Fruit fly (Drosophila melanogaster) whole organism, pupa: ENCODE results near the gene Cpr64Ab.

Source experiments
- CG10348 ChIP-seq: fragments of 200-800 bp; sonication (Bioruptor generic); IDR thresholded peaks from 2 replicates; pipeline ENCODE4 v1.3.6; 2022; ENCODE audit warnings: missing biosample characterization, missing genetic modification characterization
- CG12605 ChIP-seq: fragments of 200-800 bp; sonication (Bioruptor generic); IDR thresholded peaks from 2 replicates; pipeline ENCODE4 v1.3.6; 2022; ENCODE audit warnings: missing biosample characterization, missing genetic modification characterization
- CG13204 ChIP-seq: fragments of 200-800 bp; sonication (Bioruptor generic); optimal IDR thresholded peaks from 2 replicates; lab custom pipeline; 2018; ENCODE audit warnings: missing biosample characterization, mild to moderate bottlenecking, missing genetic modification characterization, moderate library complexity
- CG14655 ChIP-seq: fragments of 200-800 bp; sonication (Bioruptor generic); optimal IDR thresholded peaks from 3 replicates; lab custom pipeline; 2017; ENCODE audit warnings: mild to moderate bottlenecking, missing biosample characterization, missing genetic modification reagents, missing genetic modification characterization
- CG15710 ChIP-seq: fragments of 200-800 bp; sonication (Bioruptor generic); optimal IDR thresholded peaks from 2 replicates; lab custom pipeline; 2018; ENCODE audit warnings: missing biosample characterization, mild to moderate bottlenecking, missing genetic modification characterization, moderate library complexity
- CG17806 ChIP-seq: fragments of 200-800 bp; sonication (Bioruptor generic); optimal IDR thresholded peaks from 2 replicates; lab custom pipeline; 2018; ENCODE audit warnings: missing biosample characterization, mild to moderate bottlenecking, missing genetic modification characterization, moderate library complexity
- CG32121 ChIP-seq: fragments of 200-800 bp; sonication (Bioruptor generic); IDR thresholded peaks from 2 replicates; pipeline ENCODE4 v1.3.6; 2022; ENCODE audit warnings: missing biosample characterization, missing genetic modification characterization
- CG34367 ChIP-seq: fragments of 200-800 bp; sonication (Bioruptor generic); optimal IDR thresholded peaks from 2 replicates; lab custom pipeline; 2018; ENCODE audit warnings: missing biosample characterization, mild to moderate bottlenecking, missing genetic modification characterization
- CG4496 ChIP-seq: fragments of 200-800 bp; sonication (Bioruptor generic); IDR thresholded peaks from 3 replicates; pipeline ENCODE4 v1.3.6; 2022; ENCODE audit warnings: missing biosample characterization, missing genetic modification characterization
- CG8159 ChIP-seq: fragments of 200-800 bp; sonication (Bioruptor generic); optimal IDR thresholded peaks from 3 replicates; lab custom pipeline; 2018; ENCODE audit warnings: missing biosample characterization, mild to moderate bottlenecking, missing genetic modification characterization, moderate library complexity
- CG8301 ChIP-seq: fragments of 200-800 bp; sonication (Bioruptor generic); optimal IDR thresholded peaks from 2 replicates; lab custom pipeline; 2018; ENCODE audit warnings: missing biosample characterization, mild to moderate bottlenecking, missing genetic modification characterization
- CG9948 ChIP-seq: fragments of 200-800 bp; sonication (Bioruptor generic); optimal IDR thresholded peaks from 2 replicates; lab custom pipeline; 2018; ENCODE audit warnings: missing biosample characterization, mild to moderate bottlenecking, missing genetic modification characterization, moderate library complexity
- D1 ChIP-seq: fragments of 200-800 bp; sonication (Bioruptor generic); optimal IDR thresholded peaks from 2 replicates; lab custom pipeline; 2018; ENCODE audit warnings: missing biosample characterization, mild to moderate bottlenecking, missing genetic modification characterization, moderate library complexity
- EcR ChIP-seq: fragments of 200-800 bp; sonication (Bioruptor generic); optimal IDR thresholded peaks from 3 replicates; lab custom pipeline; 2019; ENCODE audit warnings: missing biosample characterization, missing genetic modification characterization, mild to moderate bottlenecking, moderate library complexity, missing genetic modification reagents
- Ets98B ChIP-seq: fragments of 200-800 bp; sonication (Bioruptor generic); IDR thresholded peaks from 2 replicates; pipeline ENCODE4 v1.3.6; 2022; ENCODE audit warnings: missing biosample characterization, missing genetic modification characterization
- Pif1A ChIP-seq: fragments of 200-800 bp; sonication (Bioruptor generic); optimal IDR thresholded peaks from 3 replicates; lab custom pipeline; 2016; ENCODE audit warnings: missing biosample characterization, missing genetic modification characterization
- Pif1B ChIP-seq: fragments of 200-800 bp; sonication (Bioruptor generic); optimal IDR thresholded peaks from 3 replicates; lab custom pipeline; 2016; ENCODE audit warnings: missing biosample characterization, missing genetic modification characterization
- Snoo ChIP-seq: fragments of 200-800 bp; sonication (Bioruptor generic); optimal IDR thresholded peaks from 3 replicates; lab custom pipeline; 2017; ENCODE audit warnings: missing biosample characterization, mild to moderate bottlenecking, missing genetic modification characterization, inconsistent platforms
- fd96Ca ChIP-seq: fragments of 200-800 bp; sonication (Bioruptor generic); IDR thresholded peaks from 3 replicates; pipeline ENCODE4 v1.3.6; 2022; ENCODE audit warnings: missing biosample characterization, missing genetic modification characterization
- gl ChIP-seq: fragments of 200-800 bp; sonication (Bioruptor generic); optimal IDR thresholded peaks from 2 replicates; lab custom pipeline; 2018; ENCODE audit warnings: missing biosample characterization, mild to moderate bottlenecking, missing genetic modification characterization
- rn ChIP-seq: fragments of 200-800 bp; sonication (Bioruptor generic); IDR thresholded peaks from 2 replicates; pipeline ENCODE4 v1.3.6; 2022; ENCODE audit warnings: missing biosample characterization, missing genetic modification characterization

The Cpr64Ab gene

dm6 chr3L:4209731-4210130 lies 1.6 kb downstream of the Cpr64Ab start:
- TF ChIP-seq CG4496 (GFP tag; lab: Robert Waterston, UW), result peak; percentile 83
- no peak for TF ChIP-seq CG10348 (GFP tag; lab: Robert Waterston, UW)
- peak; percentile 45 for TF ChIP-seq CG8301 (tag; lab: Kevin White, UChicago)
- peak; percentile 4 for TF ChIP-seq CG9948
- no peak for TF ChIP-seq EcR (GFP tag; lab: Kevin White, UChicago)
- peak; percentile 88 for TF ChIP-seq CG32121 (GFP tag; lab: Robert Waterston, UW)
- peak; percentile 79 for TF ChIP-seq Ets98B (GFP tag; lab: Robert Waterston, UW)
- peak; percentile 61 for TF ChIP-seq fd96Ca (GFP tag; lab: Robert Waterston, UW)

dm6 chr3L:4209078-4209477 lies 2.3 kb downstream of the Cpr64Ab start, which contains the start of gene Cpr64Aa:
TSS of gene Cpr64Aa (minus strand) at chr3L:4209178.
- no peak for TF ChIP-seq CG4496 (GFP tag; lab: Robert Waterston, UW)
- TF ChIP-seq CG34367 (tag; lab: Kevin White, UChicago), result no peak
- TF ChIP-seq Pif1B (GFP tag; lab: Kevin White, UChicago), result no peak
- TF ChIP-seq CG32121 (GFP tag; lab: Robert Waterston, UW), result no peak
- TF ChIP-seq gl, result no peak
- TF ChIP-seq Pif1A (GFP tag; lab: Kevin White, UChicago), result no peak
- TF ChIP-seq CG15710 (tag; lab: Kevin White, UChicago), result no peak
- TF ChIP-seq CG8301 (tag; lab: Kevin White, UChicago), result no peak
- no peak for TF ChIP-seq CG9948
- no peak for TF ChIP-seq CG14655 (GFP tag; lab: Kevin White, UChicago)
- TF ChIP-seq, all 21 proteins: peak for 0

- TF ChIP-seq Ets98B (GFP tag; lab: Robert Waterston, UW), result no peak
- TF ChIP-seq rn (GFP tag; lab: Robert Waterston, UW), result no peak
- TF ChIP-seq CG15710 (tag; lab: Kevin White, UChicago), result no peak
- TF ChIP-seq CG4496 (GFP tag; lab: Robert Waterston, UW), result no peak
- no peak for TF ChIP-seq CG17806 (tag; lab: Kevin White, UChicago)
- no peak for TF ChIP-seq CG9948
- no peak for TF ChIP-seq D1 (tag; lab: Kevin White, UChicago)
- TF ChIP-seq EcR (GFP tag; lab: Kevin White, UChicago), result no peak
- no peak for TF ChIP-seq CG34367 (tag; lab: Kevin White, UChicago)
- no peak for TF ChIP-seq CG12605 (GFP tag; lab: Robert Waterston, UW)
- TF ChIP-seq CG13204 (GFP tag; lab: Kevin White, UChicago), result no peak
- no peak for TF ChIP-seq CG8301 (tag; lab: Kevin White, UChicago)
- no peak for TF ChIP-seq Pif1A (GFP tag; lab: Kevin White, UChicago)
- TF ChIP-seq CG14655 (GFP tag; lab: Kevin White, UChicago), result no peak
- TF ChIP-seq fd96Ca (GFP tag; lab: Robert Waterston, UW), result no peak
- TF ChIP-seq Snoo (tag; lab: Kevin White, UChicago), result no peak
- no peak for TF ChIP-seq Pif1B (GFP tag; lab: Kevin White, UChicago)
- TF ChIP-seq CG8159, result no peak
Measured at dm6 chr3L:4204867-4205266, 6.5 kb downstream of the Cpr64Ab start.

dm6 chr3L:4204239-4204638 lies 7.1 kb downstream of the Cpr64Ab start, which contains the start of gene CG15005:
TSS of gene CG15005 (minus strand) at chr3L:4204339.
- TF ChIP-seq rn (GFP tag; lab: Robert Waterston, UW) (no peak), Pif1A (GFP tag; lab: Kevin White, UChicago) (no peak), Pif1B (GFP tag; lab: Kevin White, UChicago) (no peak), CG15710 (tag; lab: Kevin White, UChicago) (no peak), CG32121 (GFP tag; lab: Robert Waterston, UW) (no peak), CG9948 (no peak), CG13204 (GFP tag; lab: Kevin White, UChicago) (no peak), CG4496 (GFP tag; lab: Robert Waterston, UW) (no peak), Ets98B (GFP tag; lab: Robert Waterston, UW) (no peak), CG10348 (GFP tag; lab: Robert Waterston, UW) (no peak)

- no peak for TF ChIP-seq gl
- TF ChIP-seq CG32121 (GFP tag; lab: Robert Waterston, UW), result 0 out of 2 replicates have a peak, but pooled peaks have one; percentile 14
Measured at dm6 chr3L:4193730-4194649, 17.4 kb downstream of the Cpr64Ab start, which contains the start of gene CG43367. TSS of gene CG43367 (plus strand) at chr3L:4193993.

dm6 chr3L:4187930-4188523 lies 23.3 kb downstream of the Cpr64Ab start, which contains the start of the genes Teh2 and tipE:
TSS of gene Teh2 (minus strand) at chr3L:4188023.
TSS of gene tipE (plus strand) at chr3L:4188499.
- TF ChIP-seq D1 (tag; lab: Kevin White, UChicago) (no peak), CG12605 (GFP tag; lab: Robert Waterston, UW) (no peak), Pif1B (GFP tag; lab: Kevin White, UChicago) (no peak), EcR (GFP tag; lab: Kevin White, UChicago) (no peak), CG9948 (no peak), fd96Ca (GFP tag; lab: Robert Waterston, UW) (no peak), CG13204 (GFP tag; lab: Kevin White, UChicago) (no peak), CG32121 (GFP tag; lab: Robert Waterston, UW) (no peak), CG8159 (no peak)
